Worm (Caenorhabditis elegans) whole organism, midembryonic: Measurements from ENCODE around the gene Y48E1C.1.

Source experiments
- T22C8.4 ChIP-seq: fragments of 200-800 bp; sonication (Bioruptor generic); IDR thresholded peaks from 2 replicates; pipeline ENCODE4 v1.3.6; 2022; ENCODE audit warnings: missing genetic modification characterization, missing compliant biosample characterization
- cog-1 ChIP-seq: sonication (generic microtip); optimal IDR thresholded peaks from 2 replicates; lab custom pipeline; 2016; ENCODE audit warnings: missing genetic modification characterization, missing compliant biosample characterization
- flt-1 ChIP-seq: fragments of 200-800 bp; sonication (Bioruptor generic); IDR thresholded peaks from 2 replicates; pipeline ENCODE4 v1.3.6; 2022; ENCODE audit warnings: missing genetic modification characterization, missing compliant biosample characterization
- klf-2 ChIP-seq: fragments of 200-800 bp; sonication (Bioruptor generic); conservative IDR thresholded peaks from 2 replicates; pipeline ENCODE4 v1.3.6; 2022; ENCODE audit warnings: missing genetic modification reagents, missing genetic modification characterization, missing compliant biosample characterization
- med-1 ChIP-seq: sonication (generic microtip); optimal IDR thresholded peaks from 2 replicates; lab custom pipeline; 2017; ENCODE audit warnings: missing genetic modification characterization, mild to moderate bottlenecking, missing compliant biosample characterization, antibody characterized with exemption, missing genetic modification reagents; ENCODE audit not compliant: insufficient read depth
- ref-1 ChIP-seq: fragments of 200-800 bp; sonication (Bioruptor generic); conservative IDR thresholded peaks from 2 replicates; pipeline ENCODE4 v1.3.6; 2022; ENCODE audit warnings: missing genetic modification reagents, missing genetic modification characterization, missing compliant biosample characterization
- tab-1 ChIP-seq: fragments of 200-800 bp; sonication (Bioruptor generic); IDR thresholded peaks from 2 replicates; pipeline ENCODE4 v1.3.6; 2022; ENCODE audit warnings: missing genetic modification characterization, missing compliant biosample characterization
- ztf-23 ChIP-seq: fragments of 200-800 bp; sonication (Bioruptor generic); IDR thresholded peaks from 2 replicates; pipeline ENCODE4 v1.3.6; 2022; ENCODE audit warnings: missing genetic modification reagents, missing genetic modification characterization, missing compliant biosample characterization
- ztf-29 ChIP-seq: fragments of 200-800 bp; sonication (Bioruptor generic); IDR thresholded peaks from 2 replicates; pipeline ENCODE4 v1.3.6; 2022; ENCODE audit warnings: missing genetic modification reagents, missing genetic modification characterization, missing compliant biosample characterization

Gene Y48E1C.1

ce11 chrII:13414554-13415057 is at the start of gene Y48E1C.1:
Y48E1C.1 (plus strand) TSS chrII:13415007.
- TF ChIP-seq med-1 (GFP tag; lab: Kevin White, UChicago) = no peak
- no peak for TF ChIP-seq flt-1 (GFP tag; lab: Robert Waterston, UW)
- no peak for TF ChIP-seq T22C8.4 (GFP tag; lab: Robert Waterston, UW)
- no peak for TF ChIP-seq klf-2 (GFP tag; lab: Robert Waterston, UW)
- no peak for TF ChIP-seq ztf-23
- TF ChIP-seq ref-1 (GFP tag; lab: Robert Waterston, UW) = no peak
- no peak for TF ChIP-seq ztf-29 (GFP tag; lab: Robert Waterston, UW)

DNA sequence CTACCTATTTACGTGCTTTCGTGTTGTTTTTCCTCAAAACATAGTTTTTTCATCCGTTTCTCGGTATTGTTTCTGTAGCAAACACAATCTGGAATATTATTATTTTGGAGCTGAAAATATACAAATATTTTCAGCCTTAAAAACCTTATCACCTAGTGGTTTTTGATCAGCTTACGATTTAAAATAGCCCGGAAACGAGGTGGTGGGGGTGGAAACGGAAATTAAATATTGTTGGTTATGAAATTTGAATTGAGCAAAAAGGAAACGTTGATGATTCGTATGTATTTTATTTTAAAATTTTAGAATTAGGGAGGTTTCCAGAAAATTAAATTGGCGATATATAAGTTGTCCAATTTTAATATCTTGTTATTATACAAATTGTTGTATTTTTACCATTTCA is 47.0 kb upstream of the Y48E1C.1 start:
- TF ChIP-seq ref-1 (GFP tag; lab: Robert Waterston, UW) (no peak), tab-1 (no peak), ztf-29 (GFP tag; lab: Robert Waterston, UW) (no peak), flt-1 (GFP tag; lab: Robert Waterston, UW) (no peak), klf-2 (GFP tag; lab: Robert Waterston, UW) (no peak), cog-1 (tag; lab: Kevin White, UChicago) (no peak), ztf-23 (no peak), T22C8.4 (GFP tag; lab: Robert Waterston, UW) (no peak), med-1 (GFP tag; lab: Kevin White, UChicago) (no peak)

- TF ChIP-seq cog-1 (tag; lab: Kevin White, UChicago) = peak; percentile 35
- no peak for TF ChIP-seq klf-2 (GFP tag; lab: Robert Waterston, UW)
Observed at ce11 chrII:13369231-13369630, 45.6 kb upstream of the Y48E1C.1 start, which contains the start of gene Y48C3A.20. Y48C3A.20 (plus strand) TSS chrII:13369607.

ce11 chrII:13376112-13376511 is 38.7 kb upstream of the Y48E1C.1 start, which contains the start of gene Y48C3A.12:
Y48C3A.12 (plus strand) TSS chrII:13376412.
- TF ChIP-seq ztf-23 = no peak
- no peak for TF ChIP-seq flt-1 (GFP tag; lab: Robert Waterston, UW)

DNA sequence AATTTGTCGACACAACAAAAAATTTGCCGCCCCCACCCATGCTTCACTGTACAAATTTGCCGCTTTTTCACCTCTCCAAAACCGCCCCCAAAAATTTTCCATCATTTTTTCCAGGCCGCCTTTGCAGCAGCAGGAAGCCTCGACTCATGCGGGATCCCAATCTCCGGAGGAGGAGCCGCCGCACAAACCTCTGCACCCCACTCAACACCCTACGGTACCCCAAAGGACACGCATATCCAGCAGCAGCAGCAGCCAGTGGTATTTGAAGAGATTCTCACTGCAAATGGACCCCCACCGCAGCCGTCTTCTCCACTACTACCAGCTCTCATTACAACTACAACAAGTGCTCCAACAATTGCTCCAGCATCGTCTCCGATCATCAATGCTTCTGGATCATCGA is 31.7 kb upstream of the Y48E1C.1 start:
- TF ChIP-seq tab-1 (no peak), T22C8.4 (GFP tag; lab: Robert Waterston, UW) (peak; percentile 17; the same call in 1 of the 2 replicates)

ce11 chrII:13389461-13389860 is 25.3 kb upstream of the Y48E1C.1 start, which contains the start of gene Y48C3A.14:
Y48C3A.14 (plus strand) TSS chrII:13389761.
- TF ChIP-seq ztf-23 (no peak), ztf-29 (GFP tag; lab: Robert Waterston, UW) (no peak), tab-1 (no peak), klf-2 (GFP tag; lab: Robert Waterston, UW) (no peak)

DNA sequence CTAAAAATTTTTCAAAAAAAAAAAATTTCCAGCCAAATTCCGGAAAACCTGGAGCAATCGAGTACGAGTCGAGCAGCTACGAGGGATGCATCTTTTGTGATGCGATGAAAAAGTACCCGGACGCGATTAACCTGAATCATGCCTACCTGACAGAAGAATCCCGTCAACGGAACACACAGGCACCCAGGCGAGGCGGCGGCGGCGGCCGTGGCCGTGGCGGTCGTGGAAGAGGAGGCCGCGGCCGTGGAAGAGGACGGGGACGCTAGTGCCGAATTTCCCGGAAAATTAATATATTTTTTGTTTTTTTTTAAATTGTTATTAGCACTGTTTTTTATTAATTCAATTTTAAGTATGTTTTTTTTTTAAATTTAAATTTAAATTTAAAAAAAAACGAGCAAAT is 13.3 kb upstream of the Y48E1C.1 start:
- TF ChIP-seq T22C8.4 (GFP tag; lab: Robert Waterston, UW) (no peak), flt-1 (GFP tag; lab: Robert Waterston, UW) (no peak), ztf-23 (no peak), ref-1 (GFP tag; lab: Robert Waterston, UW) (no peak), tab-1 (no peak), cog-1 (tag; lab: Kevin White, UChicago) (no peak), ztf-29 (GFP tag; lab: Robert Waterston, UW) (no peak), med-1 (GFP tag; lab: Kevin White, UChicago) (no peak)

- no peak for TF ChIP-seq flt-1 (GFP tag; lab: Robert Waterston, UW)
- TF ChIP-seq ref-1 (GFP tag; lab: Robert Waterston, UW) = no peak
Observed at ce11 chrII:13402680-13403079, 12.1 kb upstream of the Y48E1C.1 start, which contains the start of gene pinn-4. pinn-4 (plus strand) TSS chrII:13402980.

DNA sequence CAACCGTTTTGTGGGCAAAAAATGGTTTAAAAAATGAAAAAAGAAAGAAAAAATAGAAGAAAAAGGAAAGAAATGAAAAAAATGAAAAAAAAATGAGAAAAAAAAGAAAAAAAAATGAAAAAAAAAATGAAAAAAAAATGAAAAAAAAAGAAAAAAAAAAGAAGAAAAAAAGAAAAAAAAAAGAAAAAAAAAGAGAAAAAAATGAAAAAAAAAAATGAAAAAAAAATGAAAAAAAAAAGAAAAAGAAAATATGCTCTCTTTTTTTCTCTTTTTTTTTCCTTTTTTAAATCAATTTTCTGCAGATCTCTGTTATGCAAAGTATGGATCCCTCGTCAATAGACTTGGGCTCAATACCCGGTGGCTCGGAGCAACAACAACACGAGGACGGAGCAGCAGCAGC is 9.0 kb upstream of the Y48E1C.1 start, which contains the start of gene efl-2:
TSS of gene efl-2 (plus strand) at position 301 of the 400 bp plus-strand sequence.
- no peak for TF ChIP-seq klf-2 (GFP tag; lab: Robert Waterston, UW)

- TF ChIP-seq tab-1 = no peak
- no peak for TF ChIP-seq cog-1 (tag; lab: Kevin White, UChicago)
- no peak for TF ChIP-seq ztf-23
- no peak for TF ChIP-seq med-1 (GFP tag; lab: Kevin White, UChicago)
- no peak for TF ChIP-seq klf-2 (GFP tag; lab: Robert Waterston, UW)
- no peak for TF ChIP-seq T22C8.4 (GFP tag; lab: Robert Waterston, UW)
- no peak for TF ChIP-seq flt-1 (GFP tag; lab: Robert Waterston, UW)
- no peak for TF ChIP-seq ztf-29 (GFP tag; lab: Robert Waterston, UW)
- TF ChIP-seq ref-1 (GFP tag; lab: Robert Waterston, UW) = no peak
Observed at ce11 chrII:13412335-13412734, 2.5 kb upstream of the Y48E1C.1 start, which contains the start of gene Y48C3A.18. Y48C3A.18 (plus strand) TSS chrII:13412635.

- TF ChIP-seq ztf-29 (GFP tag; lab: Robert Waterston, UW) = no peak
- TF ChIP-seq flt-1 (GFP tag; lab: Robert Waterston, UW) = no peak
- no peak for TF ChIP-seq cog-1 (tag; lab: Kevin White, UChicago)
- TF ChIP-seq tab-1 = no peak
- TF ChIP-seq T22C8.4 (GFP tag; lab: Robert Waterston, UW) = peak; percentile 99
Observed at ce11 chrII:13414099-13414498, 708 bp upstream of the Y48E1C.1 start.
